Fruit fly (Drosophila melanogaster) whole organism, embryonic: Measurements from ENCODE around the gene CG4968.

ENCODE experiments used
- Adf1 ChIP-seq: fragments of 200-800 bp; sonication (Bioruptor generic); IDR thresholded peaks from 2 replicates; pipeline ENCODE4 v1.3.6; 2022; ENCODE audit warnings: missing biosample characterization, missing genetic modification characterization
- Atf-2 ChIP-seq: fragments of 200-800 bp; sonication (Bioruptor generic); optimal IDR thresholded peaks from 2 replicates; lab custom pipeline; 2016; ENCODE audit warnings: missing biosample characterization, missing genetic modification characterization
- B-H1 ChIP-seq: fragments of 200-800 bp; sonication (Bioruptor generic); IDR thresholded peaks from 3 replicates; pipeline ENCODE4 v1.3.6; 2022; ENCODE audit warnings: missing biosample characterization, missing genetic modification characterization
- CG10565 ChIP-seq: fragments of 200-800 bp; sonication (Bioruptor generic); optimal IDR thresholded peaks from 3 replicates; lab custom pipeline; 2016; ENCODE audit warnings: missing biosample characterization, mild to moderate bottlenecking, missing genetic modification characterization
- CG11560 ChIP-seq: fragments of 200-800 bp; sonication (Bioruptor generic); IDR thresholded peaks from 3 replicates; pipeline ENCODE4 v1.3.6; 2022; ENCODE audit warnings: missing biosample characterization, missing genetic modification characterization
- CG12659 ChIP-seq: fragments of 200-800 bp; sonication (Bioruptor generic); optimal IDR thresholded peaks from 3 replicates; lab custom pipeline; 2017; ENCODE audit warnings: mild to moderate bottlenecking, missing biosample characterization, missing genetic modification reagents, missing genetic modification characterization
- CG12769 ChIP-seq: fragments of 200-800 bp; sonication (Bioruptor generic); optimal IDR thresholded peaks from 2 replicates; lab custom pipeline; 2019; ENCODE audit warnings: missing biosample characterization, mild to moderate bottlenecking, missing genetic modification characterization, moderate library complexity
- CG13287 ChIP-seq: fragments of 200-800 bp; sonication (Bioruptor generic); IDR thresholded peaks from 2 replicates; pipeline ENCODE4 v1.3.6; 2022; ENCODE audit warnings: missing biosample characterization, missing genetic modification characterization; ENCODE audit not compliant: partially characterized antibody
- CG14441 ChIP-seq: fragments of 200-800 bp; sonication (Bioruptor generic); IDR thresholded peaks from 2 replicates; pipeline ENCODE4 v1.3.6; 2022; ENCODE audit warnings: missing biosample characterization, missing genetic modification characterization
- CG15601 ChIP-seq: fragments of 200-800 bp; sonication (Bioruptor generic); optimal IDR thresholded peaks from 3 replicates; lab custom pipeline; 2019; ENCODE audit warnings: missing biosample characterization, mild to moderate bottlenecking, missing genetic modification characterization, moderate library complexity
- CG16779 ChIP-seq: fragments of 200-800 bp; sonication (Bioruptor generic); IDR thresholded peaks from 2 replicates; pipeline ENCODE4 v1.3.6; 2022; ENCODE audit warnings: missing biosample characterization, missing genetic modification characterization
- CG17361 ChIP-seq: fragments of 200-800 bp; sonication (Bioruptor generic); IDR thresholded peaks from 3 replicates; pipeline ENCODE4 v1.3.6; 2022; ENCODE audit warnings: missing biosample characterization, missing genetic modification characterization
- CG2889 ChIP-seq: fragments of 200-800 bp; sonication (Bioruptor generic); IDR thresholded peaks from 3 replicates; pipeline ENCODE4 v1.3.6; 2022; ENCODE audit warnings: missing biosample characterization, missing genetic modification characterization
- CG3163 ChIP-seq: fragments of 200-800 bp; sonication (Bioruptor generic); optimal IDR thresholded peaks from 3 replicates; lab custom pipeline; 2016; ENCODE audit warnings: missing biosample characterization, missing genetic modification characterization
- CG3407 ChIP-seq: fragments of 200-800 bp; sonication (Bioruptor generic); optimal IDR thresholded peaks from 2 replicates; lab custom pipeline; 2018; ENCODE audit warnings: missing biosample characterization, mild to moderate bottlenecking, missing genetic modification characterization
- CG4328 ChIP-seq: fragments of 200-800 bp; sonication (Bioruptor generic); optimal IDR thresholded peaks from 3 replicates; lab custom pipeline; 2017; ENCODE audit warnings: missing biosample characterization, missing genetic modification reagents, missing genetic modification characterization
- CG7271 ChIP-seq: fragments of 200-800 bp; sonication (Bioruptor generic); optimal IDR thresholded peaks from 2 replicates; lab custom pipeline; 2018; ENCODE audit warnings: missing biosample characterization, mild to moderate bottlenecking, missing genetic modification characterization, moderate library complexity
- CG7372 ChIP-seq: fragments of 200-800 bp; sonication (Bioruptor generic); IDR thresholded peaks from 2 replicates; pipeline ENCODE4 v1.3.6; 2022; ENCODE audit warnings: missing biosample characterization, missing genetic modification characterization
- CG7839 ChIP-seq: fragments of 200-800 bp; sonication (Bioruptor generic); optimal IDR thresholded peaks from 3 replicates; lab custom pipeline; 2018; ENCODE audit warnings: missing biosample characterization, mild to moderate bottlenecking, missing genetic modification characterization, moderate library complexity
- CG7928 ChIP-seq: fragments of 200-800 bp; sonication (Bioruptor generic); optimal IDR thresholded peaks from 2 replicates; lab custom pipeline; 2017; ENCODE audit warnings: missing biosample characterization, mild to moderate bottlenecking, missing genetic modification characterization
- CG8388 ChIP-seq: fragments of 200-800 bp; sonication (Bioruptor generic); optimal IDR thresholded peaks from 2 replicates; lab custom pipeline; 2019; ENCODE audit warnings: missing biosample characterization, mild to moderate bottlenecking, missing genetic modification characterization, moderate library complexity
- Dll ChIP-seq: fragments of 200-800 bp; sonication (Bioruptor generic); IDR thresholded peaks from 4 replicates; pipeline ENCODE4 v1.3.6; 2022; ENCODE audit warnings: missing biosample characterization, missing genetic modification characterization; ENCODE audit not compliant: partially characterized antibody
- HLH54F ChIP-seq: fragments of 200-800 bp; sonication (Bioruptor generic); optimal IDR thresholded peaks from 3 replicates; lab custom pipeline; 2016; ENCODE audit warnings: missing biosample characterization, missing genetic modification characterization
- Hmr ChIP-seq: fragments of 200-800 bp; sonication (Bioruptor generic); optimal IDR thresholded peaks from 3 replicates; lab custom pipeline; 2017; ENCODE audit warnings: mild to moderate bottlenecking, missing biosample characterization, missing genetic modification reagents, missing genetic modification characterization
- Pdp1 ChIP-seq, 2 experiments: fragments of 200-800 bp; sonication (Bioruptor generic); optimal IDR thresholded peaks; 3 replicates each; lab custom pipeline; 2016; ENCODE audit warnings: missing biosample characterization in 2 of 2, missing genetic modification characterization in 2 of 2, mild to moderate bottlenecking in 1 of 2, moderate library complexity in 1 of 2
- Rfx ChIP-seq: fragments of 200-800 bp; sonication (Bioruptor generic); IDR thresholded peaks from 2 replicates; pipeline ENCODE4 v1.3.6; 2022; ENCODE audit warnings: missing biosample characterization, missing genetic modification characterization
- Scr ChIP-seq: fragments of 200-800 bp; sonication (Bioruptor generic); IDR thresholded peaks from 2 replicates; pipeline ENCODE4 v1.3.6; 2022; ENCODE audit warnings: missing biosample characterization, missing genetic modification characterization; ENCODE audit not compliant: partially characterized antibody
- Sin3A ChIP-seq: fragments of >200 bp; optimal IDR thresholded peaks from 2 replicates; lab custom pipeline; 2018
- Usf ChIP-seq: fragments of 200-800 bp; sonication (Bioruptor generic); optimal IDR thresholded peaks from 2 replicates; lab custom pipeline; 2017; ENCODE audit warnings: missing genotype, missing biosample characterization, missing genetic modification characterization
- amos ChIP-seq: fragments of 200-800 bp; sonication (Bioruptor generic); IDR thresholded peaks from 2 replicates; pipeline ENCODE4 v1.3.6; 2022; ENCODE audit warnings: missing biosample characterization, missing genetic modification characterization; ENCODE audit not compliant: partially characterized antibody
- chn ChIP-seq: fragments of 200-800 bp; sonication (Bioruptor generic); optimal IDR thresholded peaks from 2 replicates; lab custom pipeline; 2016; ENCODE audit warnings: missing biosample characterization, missing genetic modification characterization
- croc ChIP-seq: fragments of 200-800 bp; sonication (Bioruptor generic); conservative IDR thresholded peaks from 3 replicates; pipeline ENCODE4 v1.3.6; 2022; ENCODE audit warnings: missing biosample characterization, missing genetic modification characterization
- dmrt11E ChIP-seq: fragments of 200-800 bp; sonication (Bioruptor generic); optimal IDR thresholded peaks from 3 replicates; lab custom pipeline; 2018; ENCODE audit warnings: missing biosample characterization, mild to moderate bottlenecking, missing genetic modification characterization, moderate library complexity
- en ChIP-seq: fragments of 200-800 bp; sonication (Bioruptor generic); optimal IDR thresholded peaks from 2 replicates; lab custom pipeline; 2016; ENCODE audit warnings: missing biosample characterization, missing genetic modification characterization
- exex ChIP-seq: fragments of 200-800 bp; sonication (Bioruptor generic); optimal IDR thresholded peaks from 4 replicates; lab custom pipeline; 2018; ENCODE audit warnings: missing biosample characterization, mild to moderate bottlenecking, missing genetic modification characterization, moderate library complexity
- ftz-f1 ChIP-seq: fragments of 200-800 bp; sonication (Bioruptor generic); optimal IDR thresholded peaks from 2 replicates; lab custom pipeline; 2016; ENCODE audit warnings: missing biosample characterization, missing genetic modification characterization
- gro ChIP-seq: fragments of 200-800 bp; sonication (Bioruptor generic); optimal IDR thresholded peaks from 2 replicates; lab custom pipeline; 2016; ENCODE audit warnings: missing biosample characterization, missing genetic modification characterization
- hb ChIP-seq: fragments of 200-800 bp; sonication (Bioruptor generic); IDR thresholded peaks from 3 replicates; pipeline ENCODE4 v1.3.6; 2022; ENCODE audit warnings: missing biosample characterization, missing genetic modification characterization; ENCODE audit not compliant: partially characterized antibody
- her ChIP-seq: fragments of 200-800 bp; sonication (Bioruptor generic); optimal IDR thresholded peaks from 2 replicates; lab custom pipeline; 2016; ENCODE audit warnings: missing biosample characterization, missing genetic modification characterization
- jumu ChIP-seq: fragments of 200-800 bp; sonication (Bioruptor generic); optimal IDR thresholded peaks from 3 replicates; lab custom pipeline; 2016; ENCODE audit warnings: missing biosample characterization, missing genetic modification characterization
- klu ChIP-seq: fragments of 200-800 bp; sonication (Bioruptor generic); IDR thresholded peaks from 2 replicates; pipeline ENCODE4 v1.3.6; 2022; ENCODE audit warnings: missing biosample characterization, missing genetic modification characterization
- knrl ChIP-seq: fragments of 200-800 bp; sonication (Bioruptor generic); IDR thresholded peaks from 3 replicates; pipeline ENCODE4 v1.3.6; 2022; ENCODE audit warnings: missing biosample characterization, missing genetic modification characterization; ENCODE audit not compliant: partially characterized antibody
- nerfin-1 ChIP-seq: fragments of 200-800 bp; sonication (Bioruptor generic); optimal IDR thresholded peaks from 3 replicates; lab custom pipeline; 2019; ENCODE audit warnings: missing biosample characterization, mild to moderate bottlenecking, missing genetic modification characterization, moderate library complexity
- otp ChIP-seq: fragments of 200-800 bp; sonication (Bioruptor generic); IDR thresholded peaks from 3 replicates; pipeline ENCODE4, ENCODE4 v1.3.6; 2022; ENCODE audit warnings: missing biosample characterization, missing genetic modification characterization
- peb ChIP-seq: fragments of 200-800 bp; sonication (Bioruptor generic); IDR thresholded peaks from 2 replicates; pipeline ENCODE4 v1.3.6; 2022; ENCODE audit warnings: missing biosample characterization, missing genetic modification characterization
- pita ChIP-seq: fragments of 200-800 bp; sonication (Bioruptor generic); optimal IDR thresholded peaks from 2 replicates; lab custom pipeline; 2017; ENCODE audit warnings: missing biosample characterization, mild to moderate bottlenecking, missing genetic modification characterization
- row ChIP-seq: fragments of 200-800 bp; sonication (Bioruptor generic); IDR thresholded peaks from 3 replicates; pipeline ENCODE4 v1.3.6; 2022; ENCODE audit warnings: missing biosample characterization, missing genetic modification characterization
- slp2 ChIP-seq: fragments of 200-800 bp; sonication (Bioruptor generic); optimal IDR thresholded peaks from 2 replicates; lab custom pipeline; 2016; ENCODE audit warnings: missing biosample characterization, missing genetic modification characterization
- tx ChIP-seq: fragments of 200-800 bp; sonication (Bioruptor generic); optimal IDR thresholded peaks from 2 replicates; lab custom pipeline; 2016; ENCODE audit warnings: missing biosample characterization, missing genetic modification characterization
- yki ChIP-seq: fragments of >200 bp; optimal IDR thresholded peaks from 3 replicates; lab custom pipeline; 2018
- zfh2 ChIP-seq: fragments of 200-800 bp; sonication (Bioruptor generic); optimal IDR thresholded peaks from 2 replicates; lab custom pipeline; 2016; ENCODE audit warnings: missing biosample characterization, missing genetic modification characterization

CG4968 gene

dm6 chr2L:10339212-10339721 is 32.5 kb downstream of the CG4968 start, which contains the start of gene SamDC (continued):
- TF ChIP-seq Adf1 (GFP tag; lab: Robert Waterston, UW) (peak; percentile 27; the same call in 1 of the 2 replicates), CG11560 (tag; lab: Robert Waterston, UW) (no peak), Scr (peak; percentile 85), peb (GFP tag; lab: Robert Waterston, UW) (no peak; the same call in 1 of the 2 replicates), slp2 (GFP tag; lab: Kevin White, UChicago) (no peak), CG3163 (GFP tag; lab: Kevin White, UChicago) (no peak), CG2889 (GFP tag; lab: Robert Waterston, UW) (no peak), CG8388 (peak; percentile 99), otp (GFP tag; lab: Robert Waterston, UW) (no peak), exex (tag; lab: Kevin White, UChicago) (no peak), zfh2 (GFP tag; lab: Kevin White, UChicago) (peak; percentile 27), CG17361 (peak; percentile 4), Dll (GFP tag; lab: Robert Waterston, UW) (peak; percentile 77), chn (peak; percentile 10), jumu (GFP tag; lab: Kevin White, UChicago) (peak; percentile 25), croc (GFP tag; lab: Robert Waterston, UW) (no peak), ftz-f1 (no peak), CG4328 (GFP tag; lab: Kevin White, UChicago) (no peak), CG10565 (GFP tag; lab: Kevin White, UChicago) (no peak), Sin3A (lab: Kevin White, UChicago) (peak; percentile 10), CG16779 (GFP tag; lab: Robert Waterston, UW) (no peak), CG7271 (no peak), Atf-2 (GFP tag; lab: Kevin White, UChicago) (no peak), CG12769 (tag; lab: Kevin White, UChicago) (peak; percentile 32), yki (no peak), CG13287 (GFP tag; lab: Robert Waterston, UW) (peak; percentile 79), gro (GFP tag; lab: Kevin White, UChicago) (peak; percentile 52), HLH54F (peak; percentile 23), CG7928 (no peak), Rfx (GFP tag; lab: Robert Waterston, UW) (peak; percentile 69), pita (GFP tag; lab: Kevin White, UChicago) (no peak), CG15601 (tag; lab: Kevin White, UChicago) (peak; percentile 59), hb (GFP tag; lab: Robert Waterston, UW) (peak; percentile 73; the same call in 2 of the 3 replicates), dmrt11E (tag; lab: Kevin White, UChicago) (peak; percentile 38), row (GFP tag; lab: Robert Waterston, UW) (peak; percentile 90), CG7839 (peak; percentile 52), tx (GFP tag; lab: Kevin White, UChicago) (no peak), Pdp1 (GFP tag; optimal IDR thresholded peaks at IDR 0.05; lab: Kevin White, UChicago) (peak; percentile 2 to 82), CG12659 (GFP tag; lab: Kevin White, UChicago) (peak; percentile 74), Usf (no peak), CG14441 (GFP tag; lab: Robert Waterston, UW) (peak; percentile 5; the same call in 1 of the 2 replicates), B-H1 (GFP tag; lab: Robert Waterston, UW) (no peak; the same call in 2 of the 3 replicates), CG7372 (GFP tag; lab: Robert Waterston, UW) (no peak), amos (peak; percentile 88; the same call in 1 of the 2 replicates), en (no peak), klu (GFP tag; lab: Robert Waterston, UW) (no peak), nerfin-1 (tag; lab: Kevin White, UChicago) (no peak), Hmr (GFP tag; lab: Kevin White, UChicago) (peak; percentile 75), CG3407 (GFP tag; lab: Kevin White, UChicago) (no peak), knrl (GFP tag; lab: Robert Waterston, UW) (peak; percentile 87), her (peak; percentile 39)
